Worm (Caenorhabditis elegans) whole organism, midembryonic: Measurements from ENCODE around the gene Y19D10B.6.
"Not testable (repeated sequence)": the region's sequence is repeated elsewhere in the genome, so short reads cannot be mapped to it uniquely, and the experiment has no call there.

Experiments used
- T22C8.4 ChIP-seq: fragments of 200-800 bp; sonication (Bioruptor generic); IDR thresholded peaks from 2 replicates; pipeline ENCODE4 v1.3.6; 2022; ENCODE audit warnings: missing genetic modification characterization, missing compliant biosample characterization
- cog-1 ChIP-seq: sonication (generic microtip); optimal IDR thresholded peaks from 2 replicates; lab custom pipeline; 2016; ENCODE audit warnings: missing genetic modification characterization, missing compliant biosample characterization
- flt-1 ChIP-seq: fragments of 200-800 bp; sonication (Bioruptor generic); IDR thresholded peaks from 2 replicates; pipeline ENCODE4 v1.3.6; 2022; ENCODE audit warnings: missing genetic modification characterization, missing compliant biosample characterization
- klf-2 ChIP-seq: fragments of 200-800 bp; sonication (Bioruptor generic); conservative IDR thresholded peaks from 2 replicates; pipeline ENCODE4 v1.3.6; 2022; ENCODE audit warnings: missing genetic modification reagents, missing genetic modification characterization, missing compliant biosample characterization
- med-1 ChIP-seq: sonication (generic microtip); optimal IDR thresholded peaks from 2 replicates; lab custom pipeline; 2017; ENCODE audit warnings: missing genetic modification characterization, mild to moderate bottlenecking, missing compliant biosample characterization, antibody characterized with exemption, missing genetic modification reagents; ENCODE audit not compliant: insufficient read depth
- ref-1 ChIP-seq: fragments of 200-800 bp; sonication (Bioruptor generic); conservative IDR thresholded peaks from 2 replicates; pipeline ENCODE4 v1.3.6; 2022; ENCODE audit warnings: missing genetic modification reagents, missing genetic modification characterization, missing compliant biosample characterization
- tab-1 ChIP-seq: fragments of 200-800 bp; sonication (Bioruptor generic); IDR thresholded peaks from 2 replicates; pipeline ENCODE4 v1.3.6; 2022; ENCODE audit warnings: missing genetic modification characterization, missing compliant biosample characterization
- ztf-23 ChIP-seq: fragments of 200-800 bp; sonication (Bioruptor generic); IDR thresholded peaks from 2 replicates; pipeline ENCODE4 v1.3.6; 2022; ENCODE audit warnings: missing genetic modification reagents, missing genetic modification characterization, missing compliant biosample characterization
- ztf-29 ChIP-seq: fragments of 200-800 bp; sonication (Bioruptor generic); IDR thresholded peaks from 2 replicates; pipeline ENCODE4 v1.3.6; 2022; ENCODE audit warnings: missing genetic modification reagents, missing genetic modification characterization, missing compliant biosample characterization

Y19D10B.6 gene

DNA sequence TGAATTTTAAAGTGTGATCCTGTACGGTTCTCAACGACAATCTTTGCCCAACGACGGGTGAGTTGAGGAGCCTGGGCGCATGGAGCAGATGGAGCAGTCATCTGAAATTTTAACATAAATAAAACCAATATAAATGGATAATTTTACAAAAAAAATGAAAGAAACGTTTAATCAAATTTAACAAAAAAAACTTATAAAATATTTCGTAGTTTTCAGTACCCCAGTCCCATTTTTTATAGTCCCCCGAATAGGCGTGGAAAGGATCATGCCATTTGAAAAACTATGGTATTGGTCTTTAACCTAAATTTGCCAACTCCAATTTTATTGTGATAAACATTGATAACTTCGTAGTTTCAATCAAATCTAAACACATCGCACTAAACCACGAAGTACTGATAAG is 4.2 kb upstream of the Y19D10B.6 start, which contains the start of gene pud-3:
Gene pud-3, minus strand, starts transcription at position 101 of the 400 bp plus-strand sequence.
- TF ChIP-seq tab-1 (GFP tag; lab: Robert Waterston, UW), result no peak
- no peak for TF ChIP-seq klf-2 (GFP tag; lab: Robert Waterston, UW)
- no peak for TF ChIP-seq ztf-23 (GFP tag; lab: Robert Waterston, UW)
- no peak for TF ChIP-seq ztf-29
- TF ChIP-seq med-1 (GFP tag; lab: Kevin White, UChicago), result no peak
- no peak for TF ChIP-seq flt-1
- TF ChIP-seq T22C8.4 (GFP tag; lab: Robert Waterston, UW), result no peak
- TF ChIP-seq ref-1 (GFP tag; lab: Robert Waterston, UW), result no peak
- TF ChIP-seq cog-1 (tag; lab: Kevin White, UChicago), result no peak

DNA sequence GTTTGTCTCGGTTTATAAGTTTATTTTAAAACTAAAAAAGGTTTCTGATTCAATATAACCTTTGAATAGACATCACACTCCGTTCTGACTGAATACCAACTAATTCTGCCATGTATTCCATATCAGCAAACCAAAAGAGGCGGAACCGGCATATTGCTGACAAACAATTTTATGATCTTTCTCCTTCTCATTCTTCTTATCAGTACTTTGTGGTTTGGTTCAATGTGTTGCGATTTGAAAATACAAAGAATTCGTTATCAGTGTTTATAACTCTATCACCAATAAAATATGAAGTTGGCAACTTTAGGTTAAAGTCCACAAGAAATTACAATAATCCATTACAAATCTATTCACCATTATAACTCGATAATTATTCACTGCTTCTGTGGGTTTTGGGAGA is 3.4 kb upstream of the Y19D10B.6 start:
- TF ChIP-seq flt-1 (no peak), cog-1 (tag; lab: Kevin White, UChicago) (no peak), klf-2 (GFP tag; lab: Robert Waterston, UW) (no peak), med-1 (GFP tag; lab: Kevin White, UChicago) (no peak), ztf-23 (GFP tag; lab: Robert Waterston, UW) (no peak), T22C8.4 (GFP tag; lab: Robert Waterston, UW) (no peak), ztf-29 (no peak), ref-1 (GFP tag; lab: Robert Waterston, UW) (no peak)

DNA sequence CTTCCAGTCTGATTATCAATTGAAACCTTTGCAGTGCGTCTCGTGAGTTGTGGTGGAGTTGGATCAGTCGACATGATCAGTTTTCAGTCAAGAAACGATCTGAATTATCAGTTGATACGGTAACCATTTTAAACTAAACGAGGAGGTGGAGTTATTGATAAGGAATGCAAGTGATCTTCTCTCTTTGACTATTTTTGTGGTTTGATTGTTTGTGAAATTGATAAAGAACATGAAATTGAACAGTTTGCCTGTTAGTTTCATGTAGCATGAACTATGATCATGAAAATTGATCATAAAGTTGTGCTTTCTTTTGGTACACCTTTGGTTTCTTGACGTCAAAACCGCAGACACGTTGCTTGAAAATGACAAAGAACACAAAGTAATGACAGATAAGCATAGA is 1.6 kb upstream of the Y19D10B.6 start, which contains the start of gene pud-1.2:
Gene pud-1.2, minus strand, starts transcription at position 101 of the 400 bp plus-strand sequence.
- TF ChIP-seq ztf-29; tab-1 (GFP tag; lab: Robert Waterston, UW); med-1 (GFP tag; lab: Kevin White, UChicago): not testable (repeated sequence)

DNA sequence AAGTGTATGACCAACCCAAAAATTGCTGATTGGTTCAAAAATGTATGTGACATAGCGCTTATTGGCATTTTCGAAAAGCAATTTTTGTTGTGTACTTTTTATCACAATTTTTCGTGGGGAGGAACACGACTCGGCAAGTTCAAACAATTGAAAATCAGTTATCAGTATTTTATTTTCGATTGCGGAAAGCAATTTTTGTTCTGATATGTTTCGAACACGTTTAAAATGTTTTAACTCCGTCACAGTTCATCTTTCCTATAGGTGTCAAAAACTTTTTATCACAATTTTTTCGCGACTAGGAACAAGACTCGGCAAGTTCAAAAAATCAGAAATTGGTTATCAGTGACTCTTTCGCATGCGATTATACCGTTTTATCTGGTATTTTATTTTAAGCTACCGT is 12.7 kb downstream of the Y19D10B.6 start:
- TF ChIP-seq flt-1 (no peak), klf-2 (GFP tag; lab: Robert Waterston, UW) (no peak), med-1 (GFP tag; lab: Kevin White, UChicago) (no peak), tab-1 (GFP tag; lab: Robert Waterston, UW) (no peak), ztf-23 (GFP tag; lab: Robert Waterston, UW) (no peak), cog-1 (tag; lab: Kevin White, UChicago) (no peak), ref-1 (GFP tag; lab: Robert Waterston, UW) (no peak), T22C8.4 (GFP tag; lab: Robert Waterston, UW) (no peak), ztf-29 (no peak)

DNA sequence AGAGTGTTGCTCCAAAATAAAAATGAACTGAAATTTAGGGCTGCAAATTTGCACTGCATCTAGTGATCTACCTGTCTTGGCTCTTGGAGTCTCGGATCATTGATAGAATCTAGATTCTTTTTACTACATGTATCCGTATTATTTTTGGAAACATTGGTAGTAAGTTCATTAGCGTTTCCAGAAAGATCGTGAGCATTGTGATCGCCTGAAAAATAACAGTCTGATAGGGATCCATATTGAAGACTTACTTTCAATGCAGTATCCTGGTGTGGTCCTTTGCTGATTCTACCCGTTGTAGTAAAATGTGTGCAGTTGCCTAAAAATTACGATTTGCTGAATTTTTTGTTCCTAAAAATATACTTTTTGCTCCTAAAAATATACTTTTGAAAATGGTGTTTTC is 14.5 kb downstream of the Y19D10B.6 start:
- TF ChIP-seq flt-1, result no peak
- no peak for TF ChIP-seq ztf-29
- no peak for TF ChIP-seq ztf-23 (GFP tag; lab: Robert Waterston, UW)
- TF ChIP-seq ref-1 (GFP tag; lab: Robert Waterston, UW), result no peak
- TF ChIP-seq klf-2 (GFP tag; lab: Robert Waterston, UW), result no peak
- TF ChIP-seq cog-1 (tag; lab: Kevin White, UChicago), result no peak
- no peak for TF ChIP-seq T22C8.4 (GFP tag; lab: Robert Waterston, UW)
- no peak for TF ChIP-seq tab-1 (GFP tag; lab: Robert Waterston, UW)
- TF ChIP-seq med-1 (GFP tag; lab: Kevin White, UChicago), result no peak

DNA sequence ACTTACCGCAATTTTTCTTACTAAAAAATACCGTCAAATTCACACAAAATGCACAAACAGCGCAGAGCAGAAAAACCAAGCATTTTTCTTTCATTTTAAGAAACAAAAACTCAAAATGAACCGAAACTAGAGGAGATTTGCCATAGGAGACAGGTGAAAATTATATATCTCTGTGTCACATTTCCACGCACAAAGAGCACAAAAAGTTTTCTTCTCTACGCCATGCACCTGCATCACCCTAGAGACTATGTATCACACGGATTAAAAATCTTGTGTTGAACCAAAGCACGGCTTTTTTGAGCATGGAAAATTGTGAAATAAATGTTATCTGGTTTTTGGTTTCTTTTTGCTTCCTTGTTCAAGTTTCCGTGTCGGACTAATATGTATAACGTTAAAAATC is 17.1 kb downstream of the Y19D10B.6 start, which contains the start of gene irld-15:
Gene irld-15, minus strand, starts transcription at position 101 of the 400 bp plus-strand sequence.
- TF ChIP-seq klf-2 (GFP tag; lab: Robert Waterston, UW) (no peak), ref-1 (GFP tag; lab: Robert Waterston, UW) (no peak), T22C8.4 (GFP tag; lab: Robert Waterston, UW) (no peak), flt-1 (no peak), med-1 (GFP tag; lab: Kevin White, UChicago) (no peak), ztf-23 (GFP tag; lab: Robert Waterston, UW) (no peak), tab-1 (GFP tag; lab: Robert Waterston, UW) (no peak)

DNA sequence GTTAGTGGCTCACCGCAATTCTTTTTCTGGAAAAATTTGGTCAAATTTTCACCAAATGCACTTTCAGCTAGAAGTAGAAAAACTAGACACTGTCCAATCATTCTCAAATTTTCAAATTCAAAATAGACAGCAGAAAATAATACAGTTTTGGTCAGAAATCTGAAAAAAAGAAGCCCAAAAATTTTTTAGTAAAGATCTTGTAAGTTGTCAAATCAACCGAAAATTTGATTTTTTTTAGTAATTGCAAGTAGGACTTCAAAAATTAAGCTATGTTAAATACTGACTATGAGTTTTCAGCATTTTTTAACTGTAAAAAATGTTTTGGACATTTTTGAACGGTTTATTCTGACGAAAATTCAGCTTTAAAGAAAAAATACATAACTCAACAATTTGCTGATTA is 20.0 kb downstream of the Y19D10B.6 start, which contains the start of gene Y19D10B.8:
Gene Y19D10B.8, minus strand, starts transcription at position 101 of the 400 bp plus-strand sequence.
- no peak for TF ChIP-seq flt-1
- TF ChIP-seq ref-1 (GFP tag; lab: Robert Waterston, UW), result no peak
- no peak for TF ChIP-seq ztf-23 (GFP tag; lab: Robert Waterston, UW)
- no peak for TF ChIP-seq klf-2 (GFP tag; lab: Robert Waterston, UW)
- TF ChIP-seq med-1 (GFP tag; lab: Kevin White, UChicago), result no peak
- no peak for TF ChIP-seq tab-1 (GFP tag; lab: Robert Waterston, UW)
- no peak for TF ChIP-seq ztf-29
- TF ChIP-seq cog-1 (tag; lab: Kevin White, UChicago), result no peak
- no peak for TF ChIP-seq T22C8.4 (GFP tag; lab: Robert Waterston, UW)

DNA sequence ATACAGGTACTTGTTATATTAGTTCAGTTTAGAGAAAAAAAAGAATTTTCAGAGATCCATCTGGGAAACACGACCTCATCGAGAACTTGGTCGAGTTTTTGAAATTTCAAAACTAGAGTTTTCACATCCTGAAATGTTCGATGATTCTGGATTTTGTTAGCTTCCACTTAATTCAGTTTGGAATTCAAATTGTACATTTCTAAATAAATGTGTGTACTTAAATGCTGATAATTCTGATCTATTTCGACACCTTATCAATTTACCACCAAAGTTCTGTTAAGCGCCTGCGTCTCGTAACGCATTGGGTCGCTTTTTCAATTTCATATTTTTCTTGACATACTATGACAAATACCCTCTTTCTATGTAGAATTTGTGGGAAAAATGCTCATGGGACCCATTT is 26.3 kb downstream of the Y19D10B.6 start, which contains the start of gene nhr-226:
Gene nhr-226, plus strand, starts transcription at position 301 of the 400 bp plus-strand sequence.
- no peak for TF ChIP-seq ztf-23 (GFP tag; lab: Robert Waterston, UW)
- no peak for TF ChIP-seq T22C8.4 (GFP tag; lab: Robert Waterston, UW)
- no peak for TF ChIP-seq klf-2 (GFP tag; lab: Robert Waterston, UW)
- no peak for TF ChIP-seq flt-1
- no peak for TF ChIP-seq ztf-29
- no peak for TF ChIP-seq ref-1 (GFP tag; lab: Robert Waterston, UW)
- no peak for TF ChIP-seq cog-1 (tag; lab: Kevin White, UChicago)
- no peak for TF ChIP-seq tab-1 (GFP tag; lab: Robert Waterston, UW)
- TF ChIP-seq med-1 (GFP tag; lab: Kevin White, UChicago), result no peak

DNA sequence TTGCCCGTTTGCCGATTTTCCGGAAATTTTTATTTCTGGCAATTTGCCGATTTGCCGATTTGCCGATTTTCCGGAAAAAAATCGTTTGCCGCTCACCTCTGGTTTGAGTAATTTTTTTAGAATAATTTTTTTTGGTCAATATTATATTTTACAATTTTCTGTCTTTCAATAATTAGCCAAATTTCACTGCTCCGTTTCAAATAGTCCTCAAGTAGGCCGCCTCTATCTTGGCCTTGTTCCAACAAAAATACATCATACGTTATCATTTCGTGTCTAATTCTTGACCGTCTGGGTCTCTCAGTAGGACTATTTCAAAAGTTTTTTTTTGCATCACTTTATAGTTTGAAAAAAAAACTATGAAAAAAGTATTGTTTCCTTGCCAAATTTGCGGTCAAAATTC is 28.7 kb downstream of the Y19D10B.6 start, which contains the start of gene nhr-115:
Gene nhr-115, plus strand, starts transcription at position 301 of the 400 bp plus-strand sequence.
- TF ChIP-seq cog-1 (tag; lab: Kevin White, UChicago) (no peak), T22C8.4 (GFP tag; lab: Robert Waterston, UW) (no peak), tab-1 (GFP tag; lab: Robert Waterston, UW) (no peak), flt-1 (no peak), klf-2 (GFP tag; lab: Robert Waterston, UW) (no peak), ztf-29 (no peak), ztf-23 (GFP tag; lab: Robert Waterston, UW) (no peak), ref-1 (GFP tag; lab: Robert Waterston, UW) (no peak)
